Worm (Caenorhabditis elegans) whole organism, L3 larva: ENCODE measurements around the gene F53F4.16.

Source experiments
- R02D3.7 ChIP-seq: fragments of 150-350 bp; optimal IDR thresholded peaks from 2 replicates; lab custom pipeline; 2014; ENCODE audit warnings: missing biosample characterization, missing genetic modification characterization
- aly-2 ChIP-seq: fragments of 150-350 bp; optimal IDR thresholded peaks from 2 replicates; lab custom pipeline; 2014; ENCODE audit warnings: missing biosample characterization, missing genetic modification characterization
- ceh-28 ChIP-seq: fragments of 150-350 bp; optimal IDR thresholded peaks from 2 replicates; lab custom pipeline; 2014; ENCODE audit warnings: missing biosample characterization, missing genetic modification reagents, missing genetic modification characterization
- ceh-82 ChIP-seq: fragments of 150-350 bp; optimal IDR thresholded peaks from 2 replicates; lab custom pipeline; 2014; ENCODE audit warnings: missing biosample characterization, missing genetic modification characterization
- ceh-9 ChIP-seq: sonication (generic microtip); optimal IDR thresholded peaks from 2 replicates; lab custom pipeline; 2018; ENCODE audit warnings: missing biosample characterization, missing genetic modification characterization
- daf-12 ChIP-seq: fragments of 150-350 bp; optimal IDR thresholded peaks from 2 replicates; lab custom pipeline; 2014; ENCODE audit warnings: missing biosample characterization, missing genetic modification reagents, missing genetic modification characterization
- egl-27 ChIP-seq: sonication (generic microtip); optimal IDR thresholded peaks from 4 replicates; lab custom pipeline; 2017; ENCODE audit warnings: missing biosample characterization, missing genetic modification reagents, missing genetic modification characterization
- egl-5 ChIP-seq: fragments of 150-350 bp; optimal IDR thresholded peaks from 2 replicates; lab custom pipeline; 2017; ENCODE audit warnings: missing biosample characterization, missing genetic modification reagents, missing genetic modification characterization, inconsistent platforms
- elt-1 ChIP-seq: fragments of 150-350 bp; optimal IDR thresholded peaks from 2 replicates; lab custom pipeline; 2014; ENCODE audit warnings: missing biosample characterization, missing genetic modification characterization
- elt-2 ChIP-seq: sonication (generic microtip); optimal IDR thresholded peaks from 2 replicates; lab custom pipeline; 2016; ENCODE audit warnings: missing genetic modification reagents, mild to moderate bottlenecking, missing genetic modification characterization, missing compliant biosample characterization
- eor-1 ChIP-seq, 2 experiments: fragments of 150-350 bp; optimal IDR thresholded peaks; 2 replicates each; lab custom pipeline; 2014 to 2018; ENCODE audit warnings: missing biosample characterization in 2 of 2, missing genetic modification characterization in 2 of 2
- fkh-10 ChIP-seq: sonication (generic microtip); optimal IDR thresholded peaks from 2 replicates; lab custom pipeline; 2017; ENCODE audit warnings: missing biosample characterization, missing genetic modification reagents, missing genetic modification characterization
- fkh-2 ChIP-seq: fragments of 150-350 bp; optimal IDR thresholded peaks from 2 replicates; lab custom pipeline; 2014; ENCODE audit warnings: missing biosample characterization, missing genetic modification reagents, missing genetic modification characterization
- fos-1 ChIP-seq: fragments of 150-350 bp; optimal IDR thresholded peaks from 2 replicates; lab custom pipeline; 2014; ENCODE audit warnings: missing biosample characterization, missing genetic modification characterization
- hmg-11 ChIP-seq: sonication (generic microtip); optimal IDR thresholded peaks from 2 replicates; lab custom pipeline; 2016; ENCODE audit warnings: missing genetic modification characterization, missing compliant biosample characterization
- lin-15B ChIP-seq: fragments of 150-350 bp; optimal IDR thresholded peaks from 2 replicates; lab custom pipeline; 2014; ENCODE audit warnings: missing biosample characterization, missing genetic modification characterization
- lin-39 ChIP-seq: fragments of 150-350 bp; optimal IDR thresholded peaks from 2 replicates; lab custom pipeline; 2018; ENCODE audit warnings: missing biosample characterization, missing genetic modification reagents, missing genetic modification characterization
- lsy-12 ChIP-seq: sonication (generic microtip); optimal IDR thresholded peaks from 2 replicates; lab custom pipeline; 2016; ENCODE audit warnings: mild to moderate bottlenecking, missing genetic modification characterization, missing compliant biosample characterization
- mml-1 ChIP-seq: fragments of 150-350 bp; sonication (generic microtip); optimal IDR thresholded peaks from 3 replicates; lab custom pipeline; 2014; ENCODE audit warnings: missing biosample characterization, missing genetic modification characterization
- nhr-12 ChIP-seq: fragments of 150-350 bp; optimal IDR thresholded peaks from 2 replicates; lab custom pipeline; 2014; ENCODE audit warnings: missing biosample characterization, missing genetic modification characterization
- nhr-237 ChIP-seq: fragments of 150-350 bp; optimal IDR thresholded peaks from 2 replicates; lab custom pipeline; 2014; ENCODE audit warnings: missing biosample characterization, missing genetic modification characterization
- nhr-25 ChIP-seq: sonication (generic microtip); optimal IDR thresholded peaks from 2 replicates; lab custom pipeline; 2017; ENCODE audit warnings: missing biosample characterization, missing genetic modification characterization
- nhr-43 ChIP-seq: sonication (generic microtip); optimal IDR thresholded peaks from 2 replicates; lab custom pipeline; 2016; ENCODE audit warnings: mild to moderate bottlenecking, missing genetic modification characterization, missing compliant biosample characterization; ENCODE audit not compliant: poor library complexity, severe bottlenecking
- nhr-77 ChIP-seq: fragments of 150-350 bp; optimal IDR thresholded peaks from 2 replicates; lab custom pipeline; 2014; ENCODE audit warnings: missing biosample characterization, missing genetic modification characterization
- pha-4 ChIP-seq: fragments of 150-350 bp; optimal IDR thresholded peaks from 2 replicates; lab custom pipeline; 2014; ENCODE audit warnings: missing biosample characterization, missing genetic modification reagents, missing genetic modification characterization
- pqm-1 ChIP-seq: fragments of 150-350 bp; optimal IDR thresholded peaks from 2 replicates; lab custom pipeline; 2017; ENCODE audit warnings: missing biosample characterization, missing genetic modification characterization, inconsistent platforms
- sea-2 ChIP-seq: fragments of 150-350 bp; sonication (generic microtip); optimal IDR thresholded peaks from 4 replicates; lab custom pipeline; 2014; ENCODE audit warnings: missing biosample characterization, missing genetic modification reagents, missing genetic modification characterization
- skn-1 ChIP-seq: fragments of 150-350 bp; optimal IDR thresholded peaks from 2 replicates; lab custom pipeline; 2014; ENCODE audit warnings: missing biosample characterization, missing genetic modification characterization
- snpc-4 ChIP-seq: fragments of 150-350 bp; optimal IDR thresholded peaks from 2 replicates; lab custom pipeline; 2014; ENCODE audit warnings: missing biosample characterization, missing genetic modification characterization
- unc-39 ChIP-seq: sonication (generic microtip); optimal IDR thresholded peaks from 4 replicates; lab custom pipeline; 2017; ENCODE audit warnings: missing biosample characterization, missing genetic modification characterization
- ztf-11 ChIP-seq: fragments of 150-350 bp; optimal IDR thresholded peaks from 2 replicates; lab custom pipeline; 2014; ENCODE audit warnings: missing biosample characterization, missing genetic modification characterization
- ztf-4 ChIP-seq: fragments of 150-350 bp; optimal IDR thresholded peaks from 2 replicates; lab custom pipeline; 2014; ENCODE audit warnings: missing biosample characterization, missing genetic modification characterization

Gene F53F4.16

ce11 chrV:13627103-13627623 lies 5.5 kb upstream of the F53F4.16 start, which contains the start of gene sde-2:
Gene sde-2, plus strand, starts transcription at chrV:13627573.
- TF ChIP-seq egl-5 (peak; percentile 35), lin-39 (tag; lab: Kevin White, UChicago) (peak; percentile 4), pqm-1 (tag; lab: Kevin White, UChicago) (no peak)

ce11 chrV:13625517-13626097 lies 4.0 kb upstream of the F53F4.16 start, which contains the start of the genes nduv-2 and F53F4.12:
Gene nduv-2, minus strand, starts transcription at chrV:13625567.
Gene F53F4.12, plus strand, starts transcription at chrV:13626047.
- TF ChIP-seq R02D3.7 (tag; lab: Kevin White, UChicago), result peak; percentile 86
- TF ChIP-seq snpc-4 (tag; lab: Kevin White, UChicago), result peak; percentile 13
- TF ChIP-seq fkh-10, result no peak
- peak; percentile 1 for TF ChIP-seq pqm-1 (tag; lab: Kevin White, UChicago)
- TF ChIP-seq lin-15B (tag; lab: Kevin White, UChicago), result peak; percentile 89
- peak; percentile 10 for TF ChIP-seq nhr-25 (tag; lab: Kevin White, UChicago)
- TF ChIP-seq fos-1 (tag; lab: Kevin White, UChicago), result no peak
- TF ChIP-seq hmg-11, result peak; percentile 64

- TF ChIP-seq aly-2 (tag; lab: Kevin White, UChicago) (no peak), lsy-12 (no peak), mml-1 (tag; lab: Kevin White, UChicago) (no peak), fos-1 (tag; lab: Kevin White, UChicago) (no peak), sea-2 (GFP tag; lab: Kevin White, UChicago) (no peak), elt-2 (no peak), ceh-82 (tag; lab: Kevin White, UChicago) (no peak), R02D3.7 (tag; lab: Kevin White, UChicago) (no peak), daf-12 (tag; lab: Kevin White, UChicago) (no peak), pha-4 (tag; lab: Kevin White, UChicago) (no peak), nhr-77 (tag; lab: Kevin White, UChicago) (no peak), nhr-12 (tag; lab: Kevin White, UChicago) (no peak), pqm-1 (tag; lab: Kevin White, UChicago) (no peak)
Measured at ce11 chrV:13624424-13624823, 2.8 kb upstream of the F53F4.16 start, which contains the start of gene F53F4.11. Gene F53F4.11, minus strand, starts transcription at chrV:13624524.

- TF ChIP-seq ztf-11 (tag; lab: Kevin White, UChicago) (no peak), lsy-12 (no peak), aly-2 (tag; lab: Kevin White, UChicago) (no peak), fos-1 (tag; lab: Kevin White, UChicago) (no peak)
Measured at ce11 chrV:13620676-13621075, 944 bp downstream of the F53F4.16 start, which contains the start of gene F53F4.15. Gene F53F4.15, plus strand, starts transcription at chrV:13620976.

ce11 chrV:13619752-13620151 lies 1.9 kb downstream of the F53F4.16 start, which contains the start of gene srd-11:
Gene srd-11, minus strand, starts transcription at chrV:13619852.
- TF ChIP-seq ceh-28, result no peak
- TF ChIP-seq egl-5, result no peak
- no peak for TF ChIP-seq pqm-1 (tag; lab: Kevin White, UChicago)
- TF ChIP-seq unc-39, result no peak
- TF ChIP-seq skn-1 (tag; lab: Kevin White, UChicago), result no peak
- no peak for TF ChIP-seq nhr-43 (tag; lab: Kevin White, UChicago)
- no peak for TF ChIP-seq fkh-2
- no peak for TF ChIP-seq elt-1 (tag; lab: Kevin White, UChicago)
- TF ChIP-seq ceh-9 (tag; lab: Kevin White, UChicago), result no peak
- no peak for TF ChIP-seq eor-1 (tag; optimal IDR thresholded peaks at IDR 0.05; lab: Kevin White, UChicago)
- no peak for TF ChIP-seq fos-1 (tag; lab: Kevin White, UChicago)
- no peak for TF ChIP-seq ztf-4
- TF ChIP-seq lin-15B (tag; lab: Kevin White, UChicago), result no peak

ce11 chrV:13613870-13614269 lies 7.8 kb downstream of the F53F4.16 start, which contains the start of gene F53F4.7:
Gene F53F4.7, minus strand, starts transcription at chrV:13613970.
- TF ChIP-seq eor-1 (tag; optimal IDR thresholded peaks at IDR 0.05; lab: Kevin White, UChicago) (no peak), nhr-237 (tag; lab: Kevin White, UChicago) (no peak), hmg-11 (no peak), ztf-4 (no peak), elt-1 (tag; lab: Kevin White, UChicago) (no peak), unc-39 (no peak), ceh-82 (tag; lab: Kevin White, UChicago) (no peak), egl-27 (no peak), sea-2 (GFP tag; lab: Kevin White, UChicago) (no peak), R02D3.7 (tag; lab: Kevin White, UChicago) (no peak), pha-4 (tag; lab: Kevin White, UChicago) (no peak), egl-5 (no peak)
